Worm (Caenorhabditis elegans) whole organism, L3 larva: ENCODE data around the gene T05C1.3.

Experiments
- lin-15B ChIP-seq: fragments of 150-350 bp; optimal IDR thresholded peaks from 2 replicates; lab custom pipeline; 2014; ENCODE audit warnings: missing biosample characterization, missing genetic modification characterization
- nfya-1 ChIP-seq: sonication (generic microtip); optimal IDR thresholded peaks from 2 replicates; lab custom pipeline; 2017; ENCODE audit warnings: missing genetic modification characterization, mild to moderate bottlenecking, missing compliant biosample characterization, antibody characterized with exemption, moderate library complexity; ENCODE audit not compliant: insufficient read depth
- skn-1 ChIP-seq: fragments of 150-350 bp; optimal IDR thresholded peaks from 2 replicates; lab custom pipeline; 2014; ENCODE audit warnings: missing biosample characterization, missing genetic modification characterization

DNA sequence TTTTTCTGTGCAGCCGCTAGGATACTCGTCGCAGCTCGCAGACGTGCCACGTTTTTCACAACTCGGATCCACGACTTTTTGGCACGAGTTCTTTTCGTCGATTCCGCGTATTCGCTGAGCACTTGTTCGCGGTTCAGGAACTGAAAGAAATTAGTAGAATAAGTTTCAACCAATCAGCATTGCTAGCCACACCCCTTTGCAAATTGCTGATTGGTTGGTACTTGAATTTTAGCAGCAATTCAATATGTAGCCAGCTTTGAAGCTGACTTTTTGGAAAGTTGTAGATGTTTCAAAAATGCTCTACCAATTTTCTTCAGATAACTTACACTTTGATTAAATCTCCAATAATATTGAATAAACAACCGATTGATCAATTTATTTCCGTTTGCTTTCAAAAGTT, 47.9 kb downstream of the T05C1.3 start:
- TF ChIP-seq skn-1 (tag; lab: Kevin White, UChicago) (no peak), lin-15B (no peak), nfya-1 (tag; lab: Kevin White, UChicago) (peak; percentile 93)
